Worm (Caenorhabditis elegans): ENCODE measurements around the gene C33C12.7.

DNA sequence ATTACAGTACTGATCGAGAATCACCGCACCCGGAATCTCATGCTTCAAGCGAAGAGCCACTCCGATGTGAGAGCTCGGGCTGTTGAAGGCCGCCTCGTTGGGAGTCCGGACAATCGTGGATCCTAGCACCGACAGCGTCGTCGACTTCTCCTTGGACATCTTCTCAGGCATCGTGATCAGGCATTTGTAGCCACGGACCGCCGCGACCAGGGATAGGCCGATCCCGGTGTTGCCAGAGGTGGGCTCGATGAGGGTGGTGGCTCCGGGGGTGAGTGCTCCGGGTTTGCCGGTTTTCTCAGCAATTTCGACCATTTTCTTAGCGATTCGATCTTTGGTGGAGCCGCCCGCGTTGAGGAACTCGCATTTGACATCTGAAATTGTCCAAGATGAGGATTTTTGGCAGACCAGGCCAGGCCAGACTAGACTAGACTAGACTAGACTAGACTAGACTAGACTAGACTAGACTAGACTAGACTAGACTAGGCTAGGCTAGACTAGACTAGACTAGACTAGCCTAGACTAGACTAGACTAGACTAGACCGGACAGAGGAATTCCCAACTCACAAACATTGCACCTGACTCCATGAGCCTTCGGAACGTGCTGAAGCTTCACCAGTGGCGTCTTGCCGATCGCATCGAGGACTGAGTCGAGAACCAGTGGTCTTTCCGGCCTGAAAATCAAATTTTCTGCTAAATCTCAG, 46.1 kb upstream of the C33C12.7 start:
- TF ChIP-seq sea-1 (GFP tag; conservative IDR thresholded peaks at IDR 0.05) (no peak), ama-1 (optimal IDR thresholded peaks at IDR 0.05) (no peak)
